Fruit fly (Drosophila melanogaster): ENCODE data around the gene CG42827.

Gene CG42827

DNA sequence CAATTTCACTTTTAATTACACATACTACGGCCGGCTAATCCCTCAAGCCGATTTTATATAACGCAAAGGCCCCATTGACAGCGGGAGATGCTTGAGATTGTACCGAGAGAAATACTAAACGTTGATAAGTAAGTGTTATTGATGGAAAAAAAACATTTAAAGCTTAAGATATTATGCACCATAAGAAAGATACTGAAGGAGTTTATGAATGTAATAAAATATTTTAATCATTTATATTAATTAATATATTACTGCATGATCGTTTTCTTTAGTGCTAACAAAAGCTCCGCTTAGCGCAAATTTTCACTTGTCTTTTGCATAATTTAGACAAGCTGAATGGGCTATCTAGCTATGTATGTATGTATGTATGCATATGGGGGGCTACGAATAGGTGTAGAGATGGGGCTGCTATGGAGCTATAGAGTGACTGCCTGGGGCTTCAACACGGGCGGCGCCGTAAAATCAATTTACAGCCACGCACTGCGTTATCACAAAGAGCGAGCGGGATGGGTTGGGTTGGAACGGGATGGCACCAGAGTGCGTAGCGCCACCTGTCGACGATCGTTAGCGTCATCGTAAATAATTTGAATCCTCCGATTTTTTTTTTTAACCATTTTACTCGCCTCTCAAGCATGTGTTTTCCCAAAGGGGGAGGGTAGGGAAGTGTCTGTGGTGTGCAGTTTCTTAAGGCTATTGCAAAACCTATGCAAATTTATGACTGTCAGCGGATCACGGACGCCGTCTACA is 24.0 kb downstream of the CG42827 start:
- TF ChIP-seq CG8478 (optimal IDR thresholded peaks at IDR 0.05), result no peak
- peak; percentile 69 to 73 for TF ChIP-seq CTCF (optimal IDR thresholded peaks at IDR 0.05)

DNA sequence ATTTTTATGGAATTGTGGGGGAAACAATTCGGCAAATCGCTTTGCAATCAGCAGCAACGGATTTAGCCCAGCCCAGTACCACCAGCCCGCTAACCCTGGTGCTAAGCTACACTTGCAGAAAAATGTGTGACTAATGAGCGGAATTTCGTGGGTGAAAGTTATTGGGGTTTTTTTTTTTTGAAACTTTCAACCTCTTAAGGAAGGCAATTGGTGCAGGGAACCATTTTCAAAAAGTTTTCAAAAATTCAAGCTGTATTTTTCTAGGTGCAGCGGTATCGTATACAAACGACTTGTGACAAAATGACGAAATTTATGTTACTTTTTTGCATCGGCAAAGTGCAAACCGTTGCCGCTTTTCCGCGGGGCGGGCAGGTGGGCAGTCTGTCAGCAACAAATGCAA is 26.3 kb downstream of the CG42827 start:
- no peak for TF ChIP-seq CTCF (optimal IDR thresholded peaks at IDR 0.05)
- TF ChIP-seq CG8478 (optimal IDR thresholded peaks at IDR 0.05), result no peak

DNA sequence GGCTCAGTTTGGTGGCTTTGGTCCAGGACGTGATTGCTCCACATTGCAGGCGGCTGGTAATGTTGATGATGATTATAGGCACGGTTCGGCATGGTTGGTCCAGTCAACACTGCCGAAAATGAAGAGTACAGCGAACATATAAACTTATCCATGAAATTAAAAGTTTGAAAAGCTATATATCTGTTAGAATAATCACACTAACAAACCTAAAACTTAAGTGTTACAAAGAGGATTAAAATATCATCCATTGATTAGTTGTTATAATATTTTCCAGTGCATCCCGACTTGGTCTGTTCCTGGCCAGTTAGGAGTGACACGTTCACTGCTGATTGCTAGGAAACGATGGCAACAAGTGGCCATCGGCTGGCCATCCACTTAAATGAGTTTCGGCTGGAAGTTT is 27.0 kb downstream of the CG42827 start:
- no peak for TF ChIP-seq CG8478 (optimal IDR thresholded peaks at IDR 0.05)
- TF ChIP-seq CTCF (optimal IDR thresholded peaks at IDR 0.05), result no peak

DNA sequence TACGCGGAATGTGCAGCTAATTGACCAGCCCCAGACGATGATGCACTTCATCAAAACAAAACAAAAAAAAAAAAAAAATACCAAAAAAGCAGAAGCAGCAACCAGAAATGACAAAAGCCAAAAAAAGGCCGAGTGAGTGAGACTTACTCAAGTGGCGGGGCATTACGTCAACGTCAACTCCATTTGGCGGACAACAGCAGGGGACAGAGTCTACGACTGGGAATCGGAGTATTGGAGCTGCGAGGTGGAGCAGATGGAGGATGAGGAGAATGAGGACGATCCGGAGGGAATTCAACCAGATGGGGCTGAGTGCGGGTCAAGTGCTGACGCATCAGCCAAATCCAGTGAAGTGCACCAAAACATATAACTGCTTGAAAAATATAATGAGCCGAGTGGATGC is 28.8 kb downstream of the CG42827 start:
- TF ChIP-seq CG8478 (optimal IDR thresholded peaks at IDR 0.05), result no peak
- no peak for TF ChIP-seq CTCF (optimal IDR thresholded peaks at IDR 0.05)

DNA sequence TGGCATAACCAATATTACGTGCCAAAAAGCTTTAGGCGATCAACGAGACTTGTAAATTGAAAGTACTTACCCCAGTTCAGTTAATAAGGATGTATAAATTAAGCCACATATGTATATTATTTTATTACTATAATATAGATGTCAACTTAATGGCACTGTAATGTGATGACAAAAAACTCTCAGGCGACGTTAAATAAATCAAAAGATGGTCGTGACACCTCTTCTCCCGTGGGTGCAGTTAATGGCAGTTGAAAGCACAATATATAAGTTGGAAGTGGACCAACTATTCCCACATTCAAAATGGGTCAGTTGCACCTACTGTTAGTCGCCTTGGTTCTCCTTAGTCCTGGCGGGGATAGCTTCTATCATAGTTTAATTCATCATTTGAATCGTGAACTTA is 29.8 kb downstream of the CG42827 start, which contains the start of gene Ir94d:
TSS of gene Ir94d (plus strand) at position 301 of the 400 bp plus-strand sequence.
- TF ChIP-seq CTCF (optimal IDR thresholded peaks at IDR 0.05), result no peak
- no peak for TF ChIP-seq CG8478 (optimal IDR thresholded peaks at IDR 0.05)

DNA sequence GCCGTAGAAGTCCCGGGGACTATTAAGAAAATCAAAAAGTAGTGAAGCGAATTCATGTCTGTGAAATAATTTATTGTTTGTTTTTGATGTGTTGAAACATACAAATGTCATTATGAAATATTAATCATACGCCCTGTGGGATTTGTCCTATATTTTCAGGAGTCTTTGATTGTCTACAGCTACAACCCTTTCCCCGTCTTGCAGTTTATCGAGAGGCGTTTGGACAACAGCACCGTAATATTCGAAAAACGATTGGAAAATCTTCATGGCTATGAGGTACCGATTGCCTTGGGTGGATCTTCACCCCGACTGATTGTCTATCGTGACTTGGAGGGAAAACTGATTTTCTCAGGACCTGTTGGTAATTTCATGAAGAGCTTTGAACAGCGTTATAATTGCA is 30.9 kb downstream of the CG42827 start, which contains the start of gene CG17380:
TSS of gene CG17380 (minus strand) at position 101 of the 400 bp plus-strand sequence.
- no peak for TF ChIP-seq CG8478 (optimal IDR thresholded peaks at IDR 0.05)
- TF ChIP-seq CTCF (optimal IDR thresholded peaks at IDR 0.05), result no peak

DNA sequence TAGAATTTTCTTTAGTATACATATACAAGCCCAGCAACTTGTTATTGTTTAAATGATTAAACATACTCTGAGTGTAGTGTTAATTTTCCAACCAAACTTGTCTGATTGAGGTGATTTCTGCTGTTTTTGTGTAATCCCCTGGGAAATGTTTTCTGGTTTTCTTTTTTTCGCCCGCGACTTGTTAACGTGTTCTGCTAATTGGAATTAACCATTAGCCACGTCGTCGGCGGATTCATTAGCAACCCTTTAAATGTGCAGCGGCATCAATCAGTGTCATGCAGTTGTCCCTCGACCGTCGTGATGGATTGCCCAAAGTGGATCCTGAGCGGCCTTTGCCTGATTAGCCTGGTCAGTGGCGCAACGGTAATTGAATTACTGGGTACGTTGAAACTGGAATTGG is 32.5 kb downstream of the CG42827 start, which contains the start of gene Ir94e:
TSS of gene Ir94e (plus strand) at position 301 of the 400 bp plus-strand sequence.
- TF ChIP-seq CTCF (optimal IDR thresholded peaks at IDR 0.05), result no peak
- TF ChIP-seq CG8478 (optimal IDR thresholded peaks at IDR 0.05), result no peak

DNA sequence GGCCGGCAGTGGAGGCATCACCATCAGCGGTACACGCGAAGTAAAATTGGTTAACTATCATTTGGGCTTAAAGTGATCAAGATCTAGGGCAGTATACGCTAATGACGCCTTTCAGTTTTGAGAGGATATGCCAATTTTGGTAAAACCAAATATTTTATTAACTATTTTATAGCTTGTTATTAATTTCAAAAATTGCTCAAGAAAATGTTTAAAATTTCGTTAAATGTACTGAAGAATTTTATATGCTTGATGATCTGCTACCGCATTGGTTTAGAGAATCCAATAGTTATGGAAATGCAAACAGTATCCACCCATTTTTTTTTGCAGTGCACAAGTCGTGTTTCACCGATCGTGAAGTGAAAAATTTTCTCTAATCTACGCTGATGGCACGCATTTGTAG is 35.2 kb downstream of the CG42827 start:
- TF ChIP-seq CTCF (optimal IDR thresholded peaks at IDR 0.05) (no peak), CG8478 (optimal IDR thresholded peaks at IDR 0.05) (no peak)

DNA sequence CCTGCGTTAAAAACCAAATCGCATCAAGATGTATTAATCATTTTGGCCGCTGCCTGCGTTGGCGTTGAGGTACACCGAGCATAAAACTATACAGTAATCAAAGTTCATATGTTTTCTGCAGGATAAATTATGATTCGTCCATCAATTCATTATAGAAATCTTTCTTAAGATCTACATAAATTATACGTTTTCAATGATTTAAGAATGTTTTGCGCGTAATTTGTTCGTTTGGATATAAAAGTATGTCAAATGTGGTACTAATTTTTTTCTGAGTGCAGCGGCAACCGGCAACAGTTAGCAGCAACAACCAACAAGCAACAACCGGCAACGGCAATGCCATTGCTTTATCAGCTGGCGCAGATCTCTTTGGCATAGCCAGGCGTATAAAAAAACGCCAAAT is 43.9 kb downstream of the CG42827 start:
- no peak for TF ChIP-seq CG8478 (optimal IDR thresholded peaks at IDR 0.05)

DNA sequence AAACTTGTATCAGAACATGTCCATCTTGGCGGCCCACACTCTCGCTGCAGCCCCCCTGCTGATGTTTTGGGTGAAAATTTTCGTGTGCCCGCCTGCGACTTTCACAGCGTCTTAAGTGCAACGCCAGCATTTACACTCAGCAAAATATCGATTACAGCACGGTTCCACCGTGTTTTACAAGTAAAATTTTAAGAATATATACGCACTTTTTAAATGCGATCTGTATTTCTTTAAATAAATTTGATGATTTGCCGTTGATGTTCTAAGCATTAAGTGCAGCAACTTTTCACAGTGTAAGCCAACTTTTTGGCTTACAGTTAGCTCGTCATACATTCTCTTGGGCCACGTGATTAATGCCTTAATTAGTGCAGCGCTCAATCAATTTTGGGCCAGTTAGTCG is 44.9 kb downstream of the CG42827 start:
- TF ChIP-seq CTCF (optimal IDR thresholded peaks at IDR 0.05), result no peak

DNA sequence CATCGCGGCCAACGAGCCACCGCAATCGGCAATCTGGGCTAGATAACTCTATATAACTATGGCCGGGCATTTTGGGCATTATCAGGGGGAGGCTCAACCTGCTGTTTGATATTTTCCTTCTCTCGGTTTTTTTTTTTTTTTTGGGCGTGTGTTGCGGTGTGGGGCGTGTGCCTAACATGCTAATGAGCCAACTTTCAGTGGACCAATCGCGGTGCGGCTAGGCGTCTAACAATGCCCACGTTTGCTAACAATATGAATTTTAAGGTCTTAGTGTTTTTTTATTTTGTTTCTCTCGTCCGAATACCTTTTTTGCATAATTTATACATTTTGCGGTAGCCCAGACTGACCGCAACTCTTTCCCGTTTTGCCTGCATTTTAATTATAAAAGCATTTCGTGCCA is 49.2 kb downstream of the CG42827 start:
- TF ChIP-seq CTCF (optimal IDR thresholded peaks at IDR 0.05) (no peak), CG8478 (optimal IDR thresholded peaks at IDR 0.05) (no peak)

Data from S2 (cell line).